Fruit fly (Drosophila melanogaster) Kc167 (cell line): ENCODE results near the gene AsnRS.

ENCODE experiments used
- psq ChIP-seq: fragments of >200 bp; optimal IDR thresholded peaks from 2 replicates; lab custom pipeline; 2017; ENCODE audit warnings: missing external identifiers
- ttk ChIP-seq: sonication (Bioruptor generic); optimal IDR thresholded peaks from 2 replicates; lab custom pipeline; 2017; ENCODE audit warnings: missing external identifiers

DNA sequence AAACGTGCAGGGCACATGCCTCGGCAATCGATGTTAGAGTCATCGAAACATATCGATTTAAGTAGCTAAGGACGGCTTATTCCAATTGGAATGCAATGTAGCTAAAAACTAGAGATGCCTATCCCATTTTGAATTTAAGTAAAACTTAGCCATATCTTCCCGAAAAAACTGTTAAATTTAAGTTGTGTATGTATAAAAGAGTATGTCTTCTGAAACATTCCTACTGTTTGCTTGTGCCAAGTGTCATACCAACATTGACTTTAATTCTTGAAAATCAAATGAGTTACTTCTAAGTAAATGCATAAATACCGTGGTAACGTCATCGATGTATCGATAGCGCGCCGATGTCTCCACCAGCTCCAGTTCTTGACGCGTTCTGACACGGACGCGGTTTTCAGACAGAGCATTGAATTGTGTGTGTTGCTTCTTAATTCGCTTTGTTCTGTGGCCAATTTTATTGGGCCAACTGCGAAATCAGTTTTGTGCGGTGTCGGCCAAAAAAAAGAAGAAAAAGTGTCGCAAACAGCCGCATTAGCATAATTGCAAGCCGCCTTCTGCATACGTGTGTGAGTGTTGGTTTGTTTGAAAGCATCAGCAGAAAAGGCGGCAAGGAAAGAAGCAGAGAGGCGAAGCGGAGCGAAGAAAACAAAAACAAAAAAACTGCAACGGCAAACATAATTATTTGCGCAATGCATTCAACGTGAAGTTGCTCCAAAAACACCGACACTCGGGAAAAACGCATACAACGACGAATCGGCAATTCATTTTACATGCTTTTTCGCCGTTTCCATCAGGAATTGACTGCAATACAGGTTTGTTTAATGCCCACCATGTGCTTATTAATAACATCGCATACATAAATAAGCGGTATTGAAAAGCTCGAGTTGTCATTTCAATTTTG, 2.0 kb upstream of the AsnRS start, which contains the start of gene brat:
- TF ChIP-seq ttk (lab: Kevin White, UChicago) (no peak), psq (no peak)
